Worm (Caenorhabditis elegans): ENCODE measurements around the gene bath-27.

Gene bath-27

DNA sequence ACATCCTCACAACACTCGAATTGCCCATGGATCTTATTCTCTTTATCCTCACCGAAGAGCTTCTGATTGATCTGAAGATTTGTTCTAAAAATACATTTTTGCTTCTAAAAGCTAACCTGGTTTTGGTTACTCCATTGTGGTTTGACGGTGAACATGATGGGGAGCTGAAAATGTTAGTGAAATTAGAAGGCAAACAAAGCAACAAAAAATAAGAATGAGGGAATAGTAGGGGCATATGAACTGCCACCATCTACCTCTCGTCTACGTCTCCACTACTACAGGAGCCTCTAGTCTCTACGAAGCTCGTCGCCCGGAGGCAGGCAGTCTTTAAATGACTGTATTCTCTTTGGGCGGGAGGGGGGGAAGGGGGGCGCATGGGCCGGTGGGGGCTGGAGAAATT, 26.8 kb downstream of the bath-27 start, which contains the start of gene T06D4.2:
Gene T06D4.2 (minus strand): TSS at position 170 of the 400 bp plus-strand sequence.
- no peak for TF ChIP-seq nhr-19 (GFP tag; conservative IDR thresholded peaks at IDR 0.05)
- TF ChIP-seq alr-1 (tag; optimal IDR thresholded peaks at IDR 0.05; ENCODE audit: borderline replicate concordance), result no peak

DNA sequence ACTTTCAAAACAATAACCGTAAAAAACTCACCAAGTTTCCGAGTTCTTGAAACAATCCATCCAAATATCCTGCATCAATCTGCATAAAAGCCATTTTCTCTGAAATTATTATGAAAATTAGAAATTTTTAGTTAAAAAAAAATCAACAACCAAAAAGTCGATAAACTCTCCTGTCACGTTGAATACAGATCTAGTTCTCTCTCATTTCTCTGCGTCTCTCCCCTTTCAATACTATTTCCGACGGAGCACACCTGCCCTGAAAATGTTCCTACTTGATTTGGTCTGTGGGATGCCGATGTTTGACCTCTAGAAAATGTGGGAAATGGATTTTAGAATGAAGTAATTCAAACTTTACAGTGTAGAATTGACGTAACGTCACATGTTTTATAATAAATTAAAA, 28.6 kb downstream of the bath-27 start, which contains the start of gene T06D4.6:
Gene T06D4.6 (minus strand): TSS at position 101 of the 400 bp plus-strand sequence.
- TF ChIP-seq hpl-2 (GFP tag; optimal IDR thresholded peaks at IDR 0.05) (no peak), ztf-11 (tag; optimal IDR thresholded peaks at IDR 0.05) (no peak), zag-1 (tag; optimal IDR thresholded peaks at IDR 0.05) (no peak), F16B12.6 (tag; optimal IDR thresholded peaks at IDR 0.05) (no peak), irx-1 (tag; optimal IDR thresholded peaks at IDR 0.05) (no peak), alr-1 (tag; optimal IDR thresholded peaks at IDR 0.05; ENCODE audit: borderline replicate concordance) (no peak), fkh-4 (tag; optimal IDR thresholded peaks at IDR 0.05; ENCODE audit: borderline replicate concordance) (no peak), mdl-1 (tag; optimal IDR thresholded peaks at IDR 0.05) (no peak), skn-1 (tag; optimal IDR thresholded peaks at IDR 0.05) (no peak)

DNA sequence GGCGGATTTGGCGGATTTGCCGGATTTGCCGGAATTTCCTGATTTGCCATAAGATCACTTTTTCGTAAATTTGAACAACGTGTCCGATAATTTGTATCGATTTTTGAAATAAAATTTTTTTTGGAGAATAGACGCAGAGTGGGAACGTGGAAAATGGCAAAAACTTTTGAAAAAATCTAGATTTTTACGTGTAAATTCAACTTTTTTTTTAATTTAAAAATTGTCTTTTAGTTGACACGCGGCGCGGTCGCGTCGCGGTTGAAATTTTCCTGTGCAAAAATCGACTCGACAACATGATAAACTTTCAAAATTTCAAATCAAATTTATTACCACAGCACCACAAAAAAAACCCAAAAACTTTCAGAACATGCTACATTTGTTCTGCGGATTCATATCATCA, 36.5 kb downstream of the bath-27 start, which contains the start of gene nep-20:
Gene nep-20 (minus strand): TSS at position 101 of the 400 bp plus-strand sequence.
- TF ChIP-seq nhr-47 (tag; optimal IDR thresholded peaks at IDR 0.05), result no peak
- no peak for TF ChIP-seq sox-4 (tag; optimal IDR thresholded peaks at IDR 0.05)
- no peak for TF ChIP-seq ama-1 (optimal IDR thresholded peaks at IDR 0.05)
- TF ChIP-seq ceh-90 (tag; optimal IDR thresholded peaks at IDR 0.05), result no peak
- TF ChIP-seq fkh-4 (tag; optimal IDR thresholded peaks at IDR 0.05; ENCODE audit: borderline replicate concordance), result no peak
- no peak for TF ChIP-seq lir-3 (tag; optimal IDR thresholded peaks at IDR 0.05; ENCODE audit: poor library complexity)
- no peak for TF ChIP-seq ztf-4 (tag; optimal IDR thresholded peaks at IDR 0.05)
- no peak for TF ChIP-seq isw-1 (GFP tag; IDR thresholded peaks at IDR 0.05)
- TF ChIP-seq ceh-82 (tag; optimal IDR thresholded peaks at IDR 0.05), result no peak
- no peak for TF ChIP-seq nhr-28 (tag; optimal IDR thresholded peaks at IDR 0.05)
- TF ChIP-seq nhr-19 (GFP tag; conservative IDR thresholded peaks at IDR 0.05), result no peak
- TF ChIP-seq snpc-4 (tag; optimal IDR thresholded peaks at IDR 0.05), result no peak
- no peak for TF ChIP-seq unc-98 (GFP tag; IDR thresholded peaks at IDR 0.05)
- TF ChIP-seq swsn-7 (tag; optimal IDR thresholded peaks at IDR 0.05), result no peak
- no peak for TF ChIP-seq nhr-11 (tag; optimal IDR thresholded peaks at IDR 0.05)
- no peak for TF ChIP-seq C16A3.4 (tag; optimal IDR thresholded peaks at IDR 0.05)
- no peak for TF ChIP-seq ztf-11 (tag; optimal IDR thresholded peaks at IDR 0.05)

DNA sequence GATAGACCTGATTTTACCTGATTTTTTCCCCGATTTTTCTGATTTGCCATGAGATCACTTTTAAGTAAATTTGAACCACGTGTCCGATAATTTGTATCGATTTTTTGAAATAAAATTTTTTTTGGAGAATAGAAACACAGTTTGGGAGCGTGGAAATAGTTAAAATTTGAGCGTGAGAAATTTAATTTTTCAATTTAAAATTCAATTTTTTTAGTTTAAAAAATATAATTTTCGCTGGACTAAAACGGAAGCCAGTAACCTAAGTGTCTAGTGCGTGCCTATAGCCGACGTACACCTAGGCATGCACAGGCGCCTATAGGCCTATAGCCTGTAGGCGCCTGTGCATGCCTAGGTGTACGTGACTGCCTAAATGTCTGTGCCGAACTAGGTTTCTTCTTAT, 40.3 kb downstream of the bath-27 start, which contains the start of gene nep-9:
Gene nep-9 (minus strand): TSS at position 101 of the 400 bp plus-strand sequence.
- TF ChIP-seq zip-4 (GFP tag; optimal IDR thresholded peaks at IDR 0.05) (no peak), dpl-1 (GFP tag; optimal IDR thresholded peaks at IDR 0.05) (no peak), hpl-2 (GFP tag; optimal IDR thresholded peaks at IDR 0.05) (no peak), skn-1 (tag; optimal IDR thresholded peaks at IDR 0.05) (no peak), C34B4.2 (tag; optimal IDR thresholded peaks at IDR 0.05) (no peak)

DNA sequence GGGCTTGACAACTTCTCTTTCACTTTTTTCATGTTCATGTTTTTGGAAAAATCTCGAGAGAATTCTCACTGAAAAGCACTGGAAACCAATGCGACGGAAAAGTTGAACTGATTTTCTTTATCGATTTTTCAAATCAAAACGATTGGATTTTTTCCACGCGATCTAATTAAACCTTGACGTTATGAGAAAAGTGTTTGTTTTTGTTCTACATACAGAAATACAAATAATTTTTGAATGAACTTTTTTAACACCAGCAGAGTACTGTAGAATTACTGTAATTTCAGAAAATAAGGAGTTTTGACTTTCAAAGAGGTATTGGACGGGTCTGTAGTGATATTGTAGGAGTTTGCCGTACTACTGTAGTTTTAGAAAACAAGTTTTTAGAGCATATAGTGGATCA, 43.9 kb downstream of the bath-27 start, which contains the start of gene nep-10:
Gene nep-10 (minus strand): TSS at position 101 of the 400 bp plus-strand sequence.
- TF ChIP-seq pax-3 (tag; optimal IDR thresholded peaks at IDR 0.05) (no peak), efl-1 (optimal IDR thresholded peaks at IDR 0.05) (no peak), efl-1 (GFP tag; optimal IDR thresholded peaks at IDR 0.05 in 1 of 2) (peak in 1 of 2 experiments; percentile 79), dsc-1 (tag; optimal IDR thresholded peaks at IDR 0.05) (no peak)

DNA sequence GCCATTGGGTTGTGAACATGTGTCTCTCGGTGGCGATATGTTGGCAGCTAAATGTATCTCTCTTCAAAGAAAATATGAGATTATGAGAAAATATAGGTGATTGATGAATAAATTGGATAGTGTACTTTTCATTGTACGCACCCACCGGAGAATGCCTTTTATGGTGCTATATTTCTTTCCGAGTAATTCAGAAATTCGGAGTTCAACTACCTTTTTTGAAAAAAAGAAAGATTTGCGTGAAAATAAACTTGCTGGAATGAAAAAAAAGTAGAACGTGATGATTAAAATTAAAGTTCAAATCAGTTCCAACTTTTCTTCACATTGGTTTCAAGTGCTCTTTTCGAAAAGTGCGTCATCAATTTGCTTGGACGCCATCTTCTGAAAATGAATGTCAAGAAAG, 44.6 kb downstream of the bath-27 start, which contains the start of gene nep-8:
Gene nep-8 (plus strand): TSS at position 301 of the 400 bp plus-strand sequence.
- TF ChIP-seq unc-30 (tag; optimal IDR thresholded peaks at IDR 0.05) (no peak), sox-4 (tag; optimal IDR thresholded peaks at IDR 0.05) (no peak)

Data from whole organism, L1 larva.